Worm (Caenorhabditis elegans) whole organism, early embryonic: Measurements from ENCODE around the gene cyp-37B1.

Experiments
- B0310.2 ChIP-seq: sonication (generic microtip); optimal IDR thresholded peaks from 2 replicates; lab custom pipeline; 2016; ENCODE audit warnings: mild to moderate bottlenecking, missing genetic modification characterization, missing compliant biosample characterization
- F13C5.2 ChIP-seq: sonication (generic microtip); optimal IDR thresholded peaks from 2 replicates; lab custom pipeline; 2017; ENCODE audit warnings: mild to moderate bottlenecking, missing genetic modification characterization, inconsistent platforms, missing compliant biosample characterization
- ama-1 ChIP-seq: fragments of 150-350 bp; optimal IDR thresholded peaks from 2 replicates; lab custom pipeline; 2014
- ceh-36 ChIP-seq: sonication (generic microtip); optimal IDR thresholded peaks from 2 replicates; lab custom pipeline; 2016; ENCODE audit warnings: missing genetic modification characterization, inconsistent platforms, missing compliant biosample characterization
- ets-7 ChIP-seq: sonication (generic microtip); optimal IDR thresholded peaks from 2 replicates; lab custom pipeline; 2016; ENCODE audit warnings: missing genotype, missing genetic modification characterization, missing compliant biosample characterization
- flt-1 ChIP-seq: fragments of 200-800 bp; sonication (Bioruptor generic); IDR thresholded peaks from 2 replicates; pipeline ENCODE4 v1.3.6; 2022; ENCODE audit warnings: missing genetic modification characterization, missing compliant biosample characterization
- hmg-4 ChIP-seq: fragments of 200-800 bp; sonication (Bioruptor generic); optimal IDR thresholded peaks from 2 replicates; lab custom pipeline; 2018; ENCODE audit warnings: mild to moderate bottlenecking, missing genetic modification characterization, missing compliant biosample characterization
- hnd-1 ChIP-seq: sonication (generic microtip); optimal IDR thresholded peaks from 2 replicates; lab custom pipeline; 2016; ENCODE audit warnings: missing genetic modification characterization, missing compliant biosample characterization
- scrt-1 ChIP-seq: fragments of 200-800 bp; sonication (Bioruptor generic); IDR thresholded peaks from 2 replicates; pipeline ENCODE4 v1.3.6; 2022; ENCODE audit warnings: missing genetic modification characterization, missing compliant biosample characterization
- tbx-11 ChIP-seq: fragments of 200-800 bp; sonication (Bioruptor generic); IDR thresholded peaks from 2 replicates; pipeline ENCODE4 v1.3.6; 2022; ENCODE audit warnings: missing genetic modification characterization, missing compliant biosample characterization
- tbx-37 ChIP-seq: fragments of 200-800 bp; sonication (Bioruptor generic); conservative IDR thresholded peaks from 2 replicates; pipeline ENCODE4 v1.3.6; 2022; ENCODE audit warnings: missing genetic modification reagents, missing genetic modification characterization, missing compliant biosample characterization

ce11 chrV:16269556-16269955, 8.4 kb upstream of the cyp-37B1 start, which contains the start of the genes fbxa-2 and T13F3.8:
- no peak for TF ChIP-seq ama-1 (lab: Kevin White, UChicago)
- TF ChIP-seq F13C5.2, result no peak
- TF ChIP-seq flt-1 (GFP tag; lab: Robert Waterston, UW), result no peak
- no peak for TF ChIP-seq scrt-1 (GFP tag; lab: Robert Waterston, UW)
- no peak for TF ChIP-seq tbx-37 (GFP tag; lab: Robert Waterston, UW)
- TF ChIP-seq B0310.2 (tag; lab: Kevin White, UChicago), result no peak
- no peak for TF ChIP-seq ets-7
- TF ChIP-seq ceh-36, result no peak
- TF ChIP-seq hnd-1 (tag; lab: Kevin White, UChicago), result no peak
- no peak for TF ChIP-seq hmg-4 (GFP tag; lab: Kevin White, UChicago)
- TF ChIP-seq tbx-11 (GFP tag; lab: Robert Waterston, UW), result no peak
